Worm (Caenorhabditis elegans): ENCODE results near the gene C38C3.3.

DNA sequence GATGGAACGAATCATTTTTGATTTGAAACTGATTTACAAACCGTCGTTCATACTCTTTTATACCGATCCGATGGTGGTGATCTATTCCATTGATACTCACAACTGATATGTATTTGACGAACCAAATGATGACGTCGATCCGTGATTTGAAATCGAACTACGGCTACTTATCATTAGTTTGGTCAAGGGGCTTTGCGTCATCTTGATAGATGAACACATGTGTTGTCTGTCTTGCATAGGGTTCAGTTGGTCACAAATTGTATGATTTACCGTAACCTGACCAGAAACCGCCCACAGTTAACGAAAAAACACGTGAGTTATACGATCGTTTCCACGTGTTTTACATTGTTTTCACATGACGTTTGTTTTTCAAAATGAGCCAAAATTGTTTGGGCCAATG, 45.3 kb upstream of the C38C3.3 start, which contains the start of gene cnc-2:
- TF ChIP-seq aly-1 (tag; optimal IDR thresholded peaks at IDR 0.05) (no peak), hmbx-1 (tag; optimal IDR thresholded peaks at IDR 0.05) (no peak), ama-1 (optimal IDR thresholded peaks at IDR 0.05) (no peak), B0310.2 (tag; optimal IDR thresholded peaks at IDR 0.05) (no peak), flt-1 (GFP tag; IDR thresholded peaks at IDR 0.05) (no peak), ets-7 (tag; optimal IDR thresholded peaks at IDR 0.05) (no peak), tra-4 (tag; optimal IDR thresholded peaks at IDR 0.05) (no peak), ceh-13 (GFP tag; optimal IDR thresholded peaks at IDR 0.05) (no peak), hnd-1 (tag; optimal IDR thresholded peaks at IDR 0.05) (no peak)

Data from whole organism, early embryonic.